Fruit fly (Drosophila melanogaster) whole organism, prepupa: ENCODE measurements around the gene CG4328.

ENCODE experiments used
- CG11294 ChIP-seq: fragments of 200-800 bp; sonication (Bioruptor generic); IDR thresholded peaks from 2 replicates; pipeline ENCODE4 v1.3.6; 2022; ENCODE audit warnings: missing biosample characterization, missing genetic modification characterization
- CG3032 ChIP-seq: fragments of 200-800 bp; optimal IDR thresholded peaks from 2 replicates; lab custom pipeline; 2019; ENCODE audit warnings: missing biosample characterization, mild to moderate bottlenecking, missing genetic modification characterization, moderate library complexity
- CG32006 ChIP-seq: fragments of 200-800 bp; sonication (Bioruptor generic); optimal IDR thresholded peaks from 3 replicates; lab custom pipeline; 2017; ENCODE audit warnings: missing biosample characterization, mild to moderate bottlenecking, missing genetic modification characterization
- CG34406 ChIP-seq: fragments of 200-800 bp; sonication (Bioruptor generic); optimal IDR thresholded peaks from 3 replicates; lab custom pipeline; 2016; ENCODE audit warnings: missing biosample characterization, missing genetic modification characterization
- CG6276 ChIP-seq: fragments of 200-800 bp; sonication (Bioruptor generic); optimal IDR thresholded peaks from 2 replicates; lab custom pipeline; 2017; ENCODE audit warnings: missing biosample characterization, mild to moderate bottlenecking, missing genetic modification characterization
- CG6792 ChIP-seq: fragments of 200-800 bp; sonication (Bioruptor generic); optimal IDR thresholded peaks from 3 replicates; lab custom pipeline; 2016; ENCODE audit warnings: missing biosample characterization, missing genetic modification characterization
- CG6808 ChIP-seq: fragments of 200-800 bp; sonication (Bioruptor generic); optimal IDR thresholded peaks from 3 replicates; lab custom pipeline; 2017; ENCODE audit warnings: missing biosample characterization, missing genetic modification characterization, mild to moderate bottlenecking, moderate library complexity, missing genetic modification reagents
- CG6854 ChIP-seq: fragments of 200-800 bp; sonication (Bioruptor generic); optimal IDR thresholded peaks from 2 replicates; lab custom pipeline; 2017; ENCODE audit warnings: missing biosample characterization, mild to moderate bottlenecking, missing genetic modification characterization
- CG7368 ChIP-seq: fragments of 200-800 bp; sonication (Bioruptor generic); optimal IDR thresholded peaks from 3 replicates; lab custom pipeline; 2016; ENCODE audit warnings: missing biosample characterization, missing genetic modification characterization
- CG8119 ChIP-seq: fragments of 200-800 bp; sonication (Bioruptor generic); IDR thresholded peaks from 3 replicates; pipeline ENCODE4 v1.3.6; 2022; ENCODE audit warnings: missing biosample characterization, missing genetic modification characterization
- CG8319 ChIP-seq: fragments of 200-800 bp; sonication (Bioruptor generic); optimal IDR thresholded peaks from 3 replicates; lab custom pipeline; 2016; ENCODE audit warnings: missing biosample characterization, missing genetic modification characterization
- CG8632 ChIP-seq: fragments of 200-800 bp; sonication (Bioruptor generic); optimal IDR thresholded peaks from 3 replicates; lab custom pipeline; 2016; ENCODE audit warnings: missing biosample characterization, missing genetic modification characterization
- CG9139 ChIP-seq: fragments of 200-800 bp; sonication (Bioruptor generic); optimal IDR thresholded peaks from 3 replicates; lab custom pipeline; 2017; ENCODE audit warnings: missing biosample characterization, mild to moderate bottlenecking, missing genetic modification characterization
- Eip75B ChIP-seq: fragments of 200-800 bp; sonication (Bioruptor generic); optimal IDR thresholded peaks from 3 replicates; lab custom pipeline; 2016; ENCODE audit warnings: missing biosample characterization, missing genetic modification characterization
- Eip93F ChIP-seq: fragments of 200-800 bp; sonication (Bioruptor generic); optimal IDR thresholded peaks from 2 replicates; lab custom pipeline; 2016; ENCODE audit warnings: missing biosample characterization, mild to moderate bottlenecking, missing genetic modification characterization
- Ets21C ChIP-seq: fragments of 200-800 bp; sonication (Bioruptor generic); optimal IDR thresholded peaks from 3 replicates; lab custom pipeline; 2016; ENCODE audit warnings: missing biosample characterization, missing genetic modification characterization
- Ets96B ChIP-seq: fragments of 200-800 bp; optimal IDR thresholded peaks from 2 replicates; lab custom pipeline; 2019; ENCODE audit warnings: missing biosample characterization, mild to moderate bottlenecking, missing genetic modification characterization, moderate library complexity
- Hr39 ChIP-seq: fragments of 200-800 bp; sonication (Bioruptor generic); optimal IDR thresholded peaks from 2 replicates; lab custom pipeline; 2016; ENCODE audit warnings: missing biosample characterization, missing genetic modification characterization
- Lpt ChIP-seq: fragments of 200-800 bp; sonication (Bioruptor generic); optimal IDR thresholded peaks from 3 replicates; lab custom pipeline; 2016; ENCODE audit warnings: missing biosample characterization, missing genetic modification characterization
- Met ChIP-seq: fragments of 200-800 bp; sonication (Bioruptor generic); optimal IDR thresholded peaks from 3 replicates; lab custom pipeline; 2016; ENCODE audit warnings: missing biosample characterization, missing genetic modification characterization
- OdsH ChIP-seq: fragments of 200-800 bp; sonication (Bioruptor generic); optimal IDR thresholded peaks from 3 replicates; lab custom pipeline; 2016; ENCODE audit warnings: missing biosample characterization, missing genetic modification characterization
- Smox ChIP-seq: fragments of 200-800 bp; sonication (Bioruptor generic); optimal IDR thresholded peaks from 3 replicates; lab custom pipeline; 2016; ENCODE audit warnings: missing biosample characterization, missing genetic modification characterization
- Sox15 ChIP-seq: fragments of 200-800 bp; sonication (Bioruptor generic); optimal IDR thresholded peaks from 3 replicates; lab custom pipeline; 2016; ENCODE audit warnings: missing biosample characterization, missing genetic modification characterization
- cyc ChIP-seq: fragments of 200-800 bp; sonication (Bioruptor generic); optimal IDR thresholded peaks from 3 replicates; lab custom pipeline; 2016; ENCODE audit warnings: missing biosample characterization, missing genetic modification characterization
- dac ChIP-seq: fragments of 200-800 bp; sonication (Bioruptor generic); optimal IDR thresholded peaks from 2 replicates; lab custom pipeline; 2017; ENCODE audit warnings: missing biosample characterization, mild to moderate bottlenecking, missing genetic modification characterization
- eg ChIP-seq: fragments of 200-800 bp; sonication (Bioruptor generic); IDR thresholded peaks from 3 replicates; pipeline ENCODE4 v1.3.6; 2022; ENCODE audit warnings: missing biosample characterization, missing genetic modification characterization
- esn ChIP-seq: fragments of 200-800 bp; sonication (Bioruptor generic); optimal IDR thresholded peaks from 2 replicates; lab custom pipeline; 2016; ENCODE audit warnings: missing biosample characterization, mild to moderate bottlenecking, missing genetic modification characterization, moderate library complexity
- fd59A ChIP-seq: fragments of 200-800 bp; sonication (Bioruptor generic); optimal IDR thresholded peaks from 2 replicates; lab custom pipeline; 2017; ENCODE audit warnings: missing biosample characterization, mild to moderate bottlenecking, missing genetic modification characterization, missing genetic modification reagents
- lz ChIP-seq: fragments of 200-800 bp; sonication (Bioruptor generic); optimal IDR thresholded peaks from 3 replicates; lab custom pipeline; 2016; ENCODE audit warnings: missing biosample characterization, missing genetic modification characterization
- pdm3 ChIP-seq: fragments of 200-800 bp; sonication (Bioruptor generic); optimal IDR thresholded peaks from 3 replicates; lab custom pipeline; 2016; ENCODE audit warnings: missing biosample characterization, missing genetic modification characterization
- salr ChIP-seq, 2 experiments: fragments of 200-800 bp; sonication (Bioruptor generic); optimal IDR thresholded peaks; 3 replicates each; lab custom pipeline; 2016 to 2018; ENCODE audit warnings: missing biosample characterization in 2 of 2, missing genetic modification characterization in 2 of 2, mild to moderate bottlenecking in 1 of 2
- spab ChIP-seq: fragments of 200-800 bp; sonication (Bioruptor generic); optimal IDR thresholded peaks from 2 replicates; lab custom pipeline; 2017; ENCODE audit warnings: missing biosample characterization, mild to moderate bottlenecking, missing genetic modification characterization, missing genetic modification reagents
- ss ChIP-seq, 2 experiments: fragments of 200-800 bp; sonication (Bioruptor generic); optimal IDR thresholded peaks; 2 replicates in 1 of 2; 3 replicates in 1 of 2; lab custom pipeline; 2017 to 2018; ENCODE audit warnings: mild to moderate bottlenecking in 2 of 2, missing biosample characterization in 2 of 2, missing genetic modification characterization in 2 of 2, moderate library complexity in 1 of 2
- svp ChIP-seq: fragments of 200-800 bp; sonication (Bioruptor generic); peaks from one replicate; lab custom pipeline; 2016; ENCODE audit warnings: missing biosample characterization, missing genetic modification characterization

CG4328 gene

dm6 chr3L:12329549-12329948, 33.6 kb upstream of the CG4328 start:
- TF ChIP-seq CG8119 (GFP tag; lab: Robert Waterston, UW) (no peak), CG11294 (no peak), salr (GFP tag; optimal IDR thresholded peaks at IDR 0.05; lab: Kevin White, UChicago) (no peak), CG34406 (no peak), lz (GFP tag; lab: Kevin White, UChicago) (no peak), Eip75B (GFP tag; lab: Kevin White, UChicago) (no peak), Hr39 (GFP tag; lab: Kevin White, UChicago) (no peak), CG6276 (GFP tag; lab: Kevin White, UChicago) (no peak), Ets96B (no peak), cyc (GFP tag; lab: Kevin White, UChicago) (no peak)

dm6 chr3L:12328781-12329282, 32.9 kb upstream of the CG4328 start, which contains the start of gene Lmx1a:
TSS of gene Lmx1a (plus strand) at chr3L:12329232.
- TF ChIP-seq Ets96B (no peak), eg (GFP tag; lab: Robert Waterston, UW) (0 out of 3 replicates have a peak, but pooled peaks have one; percentile 27)

- TF ChIP-seq CG9139 (GFP tag; lab: Kevin White, UChicago): no peak
- no peak for TF ChIP-seq Sox15 (GFP tag; lab: Kevin White, UChicago)
- TF ChIP-seq CG34406: no peak
- no peak for TF ChIP-seq esn (GFP tag; lab: Kevin White, UChicago)
- TF ChIP-seq CG6808 (GFP tag; lab: Kevin White, UChicago): no peak
- no peak for TF ChIP-seq CG6792 (GFP tag; lab: Kevin White, UChicago)
- TF ChIP-seq CG8119 (GFP tag; lab: Robert Waterston, UW): no peak
- no peak for TF ChIP-seq CG3032
- no peak for TF ChIP-seq Lpt
- TF ChIP-seq fd59A (GFP tag; lab: Kevin White, UChicago): no peak
- no peak for TF ChIP-seq salr (GFP tag; optimal IDR thresholded peaks at IDR 0.05; lab: Kevin White, UChicago)
- TF ChIP-seq CG8319: no peak
- no peak for TF ChIP-seq Ets21C (GFP tag; lab: Kevin White, UChicago)
- no peak for TF ChIP-seq OdsH (GFP tag; lab: Kevin White, UChicago)
- TF ChIP-seq CG6854 (GFP tag; lab: Kevin White, UChicago): no peak
- TF ChIP-seq eg (GFP tag; lab: Robert Waterston, UW): no peak
These were observed 23.9 kb upstream of the CG4328 start for dm6 chr3L:12319782-12320181.

- no peak for TF ChIP-seq pdm3 (GFP tag; lab: Kevin White, UChicago)
- no peak for TF ChIP-seq Smox
- no peak for TF ChIP-seq CG6808 (GFP tag; lab: Kevin White, UChicago)
- TF ChIP-seq fd59A (GFP tag; lab: Kevin White, UChicago): no peak
- TF ChIP-seq CG32006 (GFP tag; lab: Kevin White, UChicago): no peak
- no peak for TF ChIP-seq cyc (GFP tag; lab: Kevin White, UChicago)
- no peak for TF ChIP-seq svp
- no peak for TF ChIP-seq CG9139 (GFP tag; lab: Kevin White, UChicago)
- no peak for TF ChIP-seq lz (GFP tag; lab: Kevin White, UChicago)
These were observed 17.4 kb upstream of the CG4328 start for dm6 chr3L:12313280-12313679.

- TF ChIP-seq CG8632 (no peak), fd59A (GFP tag; lab: Kevin White, UChicago) (no peak), salr (GFP tag; optimal IDR thresholded peaks at IDR 0.05; lab: Kevin White, UChicago) (no peak), Lpt (no peak), CG9139 (GFP tag; lab: Kevin White, UChicago) (no peak), CG6792 (GFP tag; lab: Kevin White, UChicago) (no peak), dac (GFP tag; lab: Kevin White, UChicago) (no peak), Sox15 (GFP tag; lab: Kevin White, UChicago) (no peak), Met (GFP tag; lab: Kevin White, UChicago) (no peak), spab (no peak), Hr39 (GFP tag; lab: Kevin White, UChicago) (no peak), Eip93F (no peak), CG7368 (no peak), ss (GFP tag; optimal IDR thresholded peaks at IDR 0.05; lab: Kevin White, UChicago) (no peak)
These were observed 14.6 kb upstream of the CG4328 start, which contains the start of gene CG44355 for dm6 chr3L:12310505-12310904. TSS of gene CG44355 (plus strand) at chr3L:12310805.
